Worm (Caenorhabditis elegans) whole organism, young adult: ENCODE measurements around the gene F38B7.10.

Source experiments
- B0035.1 ChIP-seq: sonication (generic microtip); optimal IDR thresholded peaks from 2 replicates; lab custom pipeline; 2016; ENCODE audit warnings: missing genetic modification characterization, mild to moderate bottlenecking, missing compliant biosample characterization, missing genotype, missing genetic modification reagents
- ama-1 ChIP-seq, 3 experiments: fragments of 150-350 bp in 1 of 3; sonication (generic microtip) in 2 of 3; optimal IDR thresholded peaks; 2 replicates each; lab custom pipeline; 2014 to 2018; ENCODE audit warnings: missing biosample characterization in 2 of 3, missing genetic modification characterization in 2 of 3, missing genetic modification reagents in 2 of 3
- egl-18 ChIP-seq: fragments of 200-800 bp; sonication (Bioruptor generic); IDR thresholded peaks from 2 replicates; pipeline ENCODE4 v1.3.6; 2022; ENCODE audit warnings: missing genetic modification reagents, missing genetic modification characterization, missing compliant biosample characterization
- ets-4 ChIP-seq: fragments of 200-800 bp; sonication (Bioruptor generic); optimal IDR thresholded peaks from 2 replicates; lab custom pipeline; 2018; ENCODE audit warnings: mild to moderate bottlenecking, missing genetic modification characterization, missing compliant biosample characterization
- him-1 ChIP-seq: sonication (generic microtip); optimal IDR thresholded peaks from 2 replicates; lab custom pipeline; 2016; ENCODE audit warnings: missing genotype, missing genetic modification reagents, missing genetic modification characterization, missing compliant biosample characterization
- nfya-1 ChIP-seq: sonication (generic microtip); optimal IDR thresholded peaks from 2 replicates; lab custom pipeline; 2017; ENCODE audit warnings: antibody characterized with exemption, missing compliant biosample characterization, missing genetic modification characterization, borderline replicate concordance; ENCODE audit not compliant: insufficient read depth
- pha-4 ChIP-seq: fragments of 150-350 bp; sonication (generic microtip); optimal IDR thresholded peaks from 2 replicates; lab custom pipeline; 2014; ENCODE audit warnings: missing biosample characterization, missing genetic modification reagents, missing genetic modification characterization

DNA sequence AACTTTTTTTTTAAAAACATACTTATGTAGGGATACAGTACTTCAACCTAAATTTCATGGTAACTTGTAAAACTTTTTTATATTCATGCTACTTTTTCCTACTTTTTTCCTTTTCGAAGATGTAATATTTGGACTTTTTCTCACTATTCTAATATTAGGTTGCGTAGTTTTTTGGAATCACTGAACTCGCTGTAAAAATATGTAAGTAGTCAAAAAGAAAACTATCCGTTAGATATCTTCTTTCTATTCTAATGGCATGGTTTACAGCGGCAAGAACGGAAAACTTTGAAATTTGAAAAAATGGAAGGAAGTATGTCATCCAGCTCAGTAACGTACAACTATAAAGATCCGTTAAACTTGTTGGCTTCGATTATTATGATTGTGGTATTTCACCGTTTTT, 44.1 kb downstream of the F38B7.10 start, which contains the start of gene srx-82:
- no peak for TF ChIP-seq him-1 (tag; lab: Kevin White, UChicago)
- TF ChIP-seq egl-18 (GFP tag; lab: Robert Waterston, UW) = no peak
- no peak for TF ChIP-seq nfya-1 (tag; lab: Kevin White, UChicago)
- TF ChIP-seq pha-4 (tag; lab: Kevin White, UChicago) = no peak
- no peak for TF ChIP-seq B0035.1 (tag; lab: Kevin White, UChicago)
- no peak for TF ChIP-seq ama-1 (optimal IDR thresholded peaks at IDR 0.05; lab: Kevin White, UChicago)
- no peak for TF ChIP-seq ama-1 (GFP tag; optimal IDR thresholded peaks at IDR 0.05; lab: Kevin White, UChicago)
- no peak for TF ChIP-seq ets-4 (GFP tag; lab: Kevin White, UChicago)
